Worm (Caenorhabditis elegans) whole organism, late embryonic: ENCODE measurements around the gene T22F7.4.

Experiments used
- C08G9.2 ChIP-seq: sonication (generic microtip); optimal IDR thresholded peaks from 2 replicates; lab custom pipeline; 2016; ENCODE audit warnings: mild to moderate bottlenecking, missing genetic modification characterization, moderate library complexity, missing compliant biosample characterization
- C38D4.7 ChIP-seq: fragments of 200-800 bp; sonication (Bioruptor generic); optimal IDR thresholded peaks from 2 replicates; lab custom pipeline; 2018; ENCODE audit warnings: mild to moderate bottlenecking, missing genetic modification characterization, moderate library complexity, missing compliant biosample characterization
- K02D7.2 ChIP-seq: sonication (generic microtip); optimal IDR thresholded peaks from 2 replicates; lab custom pipeline; 2017; ENCODE audit warnings: mild to moderate bottlenecking, missing genetic modification characterization, missing compliant biosample characterization
- K09A11.1 ChIP-seq: sonication (generic microtip); optimal IDR thresholded peaks from 2 replicates; lab custom pipeline; 2017; ENCODE audit warnings: antibody characterized with exemption, mild to moderate bottlenecking, missing genetic modification characterization, missing compliant biosample characterization; ENCODE audit not compliant: insufficient read depth
- T23F11.4 ChIP-seq: fragments of 200-800 bp; sonication (Bioruptor generic); optimal IDR thresholded peaks from 2 replicates; lab custom pipeline; 2018; ENCODE audit warnings: mild to moderate bottlenecking, missing genetic modification characterization, missing compliant biosample characterization
- Y22D7AL.16 ChIP-seq: sonication (generic microtip); optimal IDR thresholded peaks from 2 replicates; lab custom pipeline; 2016; ENCODE audit warnings: missing genetic modification characterization, missing compliant biosample characterization
- ama-1 ChIP-seq: fragments of 150-350 bp; optimal IDR thresholded peaks from 2 replicates; lab custom pipeline; 2014
- ceh-14 ChIP-seq: sonication (generic microtip); optimal IDR thresholded peaks from 2 replicates; lab custom pipeline; 2016; ENCODE audit warnings: missing genotype, missing genetic modification characterization, missing compliant biosample characterization
- ceh-18 ChIP-seq: sonication (generic microtip); optimal IDR thresholded peaks from 2 replicates; lab custom pipeline; 2016; ENCODE audit warnings: missing genetic modification characterization, missing compliant biosample characterization
- ceh-22 ChIP-seq: sonication (generic microtip); optimal IDR thresholded peaks from 2 replicates; lab custom pipeline; 2017; ENCODE audit warnings: missing biosample characterization, missing genetic modification characterization
- ceh-31 ChIP-seq: sonication (generic microtip); optimal IDR thresholded peaks from 2 replicates; lab custom pipeline; 2016; ENCODE audit warnings: missing genetic modification characterization, missing compliant biosample characterization
- ceh-45 ChIP-seq: fragments of 200-800 bp; sonication (Bioruptor generic); IDR thresholded peaks from 2 replicates; pipeline ENCODE4 v1.3.6; 2022; ENCODE audit warnings: missing genetic modification reagents, missing genetic modification characterization, missing compliant biosample characterization
- ceh-48 ChIP-seq: sonication (generic microtip); optimal IDR thresholded peaks from 2 replicates; lab custom pipeline; 2016; ENCODE audit warnings: missing genetic modification characterization, inconsistent platforms, missing compliant biosample characterization
- ceh-6 ChIP-seq: fragments of 200-800 bp; sonication (Bioruptor generic); optimal IDR thresholded peaks from 2 replicates; lab custom pipeline; 2018; ENCODE audit warnings: mild to moderate bottlenecking, missing genetic modification characterization, missing compliant biosample characterization
- ceh-9 ChIP-seq: sonication (generic microtip); optimal IDR thresholded peaks from 2 replicates; lab custom pipeline; 2016; ENCODE audit warnings: mild to moderate bottlenecking, missing genetic modification characterization, inconsistent platforms, missing compliant biosample characterization
- dmd-4 ChIP-seq: sonication (generic microtip); optimal IDR thresholded peaks from 2 replicates; lab custom pipeline; 2016; ENCODE audit warnings: borderline replicate concordance, missing genetic modification characterization, missing compliant biosample characterization
- dve-1 ChIP-seq: sonication (generic microtip); optimal IDR thresholded peaks from 2 replicates; lab custom pipeline; 2017; ENCODE audit warnings: antibody characterized with exemption, mild to moderate bottlenecking, missing genetic modification characterization, missing compliant biosample characterization
- elt-2 ChIP-seq: sonication (generic microtip); optimal IDR thresholded peaks from 2 replicates; lab custom pipeline; 2016; ENCODE audit warnings: missing genetic modification reagents, missing genetic modification characterization, missing compliant biosample characterization
- ets-4 ChIP-seq: sonication (generic microtip); optimal IDR thresholded peaks from 2 replicates; lab custom pipeline; 2016; ENCODE audit warnings: missing genetic modification characterization, missing compliant biosample characterization
- fax-1 ChIP-seq: sonication (generic microtip); optimal IDR thresholded peaks from 2 replicates; lab custom pipeline; 2016; ENCODE audit warnings: missing genotype, missing genetic modification characterization, missing compliant biosample characterization
- fkh-10 ChIP-seq: fragments of 150-350 bp; optimal IDR thresholded peaks from 2 replicates; lab custom pipeline; 2014; ENCODE audit warnings: missing biosample characterization, missing genetic modification reagents, missing genetic modification characterization
- fkh-6 ChIP-seq: sonication (generic microtip); optimal IDR thresholded peaks from 2 replicates; lab custom pipeline; 2016; ENCODE audit warnings: missing genetic modification characterization, missing compliant biosample characterization
- hlh-13 ChIP-seq: fragments of 200-800 bp; sonication (Bioruptor generic); optimal IDR thresholded peaks from 2 replicates; lab custom pipeline; 2018; ENCODE audit warnings: mild to moderate bottlenecking, missing genetic modification characterization, missing compliant biosample characterization
- hlh-15 ChIP-seq: sonication (generic microtip); optimal IDR thresholded peaks from 2 replicates; lab custom pipeline; 2016; ENCODE audit warnings: missing genetic modification characterization, missing compliant biosample characterization
- hlh-30 ChIP-seq: sonication (generic microtip); optimal IDR thresholded peaks from 2 replicates; lab custom pipeline; 2017; ENCODE audit warnings: antibody characterized with exemption, missing genetic modification characterization, missing compliant biosample characterization; ENCODE audit not compliant: insufficient read depth
- hlh-8 ChIP-seq: sonication (generic microtip); optimal IDR thresholded peaks from 2 replicates; lab custom pipeline; 2016; ENCODE audit warnings: missing genotype, missing genetic modification characterization, missing compliant biosample characterization
- lim-6 ChIP-seq: sonication (generic microtip); optimal IDR thresholded peaks from 2 replicates; lab custom pipeline; 2016; ENCODE audit warnings: missing genetic modification characterization, missing compliant biosample characterization
- lin-11 ChIP-seq: fragments of 200-800 bp; sonication (Bioruptor generic); optimal IDR thresholded peaks from 2 replicates; lab custom pipeline; 2018; ENCODE audit warnings: mild to moderate bottlenecking, missing genetic modification characterization, missing compliant biosample characterization
- mec-3 ChIP-seq: sonication (generic microtip); optimal IDR thresholded peaks from 2 replicates; lab custom pipeline; 2016; ENCODE audit warnings: borderline replicate concordance, missing genetic modification characterization, missing compliant biosample characterization
- nfya-1 ChIP-seq: sonication (generic microtip); optimal IDR thresholded peaks from 2 replicates; lab custom pipeline; 2017; ENCODE audit warnings: missing genetic modification characterization, mild to moderate bottlenecking, missing compliant biosample characterization, antibody characterized with exemption, moderate library complexity
- nhr-11 ChIP-seq: fragments of 150-350 bp; optimal IDR thresholded peaks from 2 replicates; lab custom pipeline; 2014; ENCODE audit warnings: missing biosample characterization, missing genetic modification characterization
- npax-4 ChIP-seq: sonication (generic microtip); optimal IDR thresholded peaks from 2 replicates; lab custom pipeline; 2016; ENCODE audit warnings: missing genetic modification characterization, missing compliant biosample characterization
- pag-3 ChIP-seq: sonication (generic microtip); optimal IDR thresholded peaks from 2 replicates; lab custom pipeline; 2016; ENCODE audit warnings: missing compliant biosample characterization, missing genetic modification characterization, borderline replicate concordance
- pros-1 ChIP-seq: fragments of 150-350 bp; optimal IDR thresholded peaks from 2 replicates; lab custom pipeline; 2014; ENCODE audit warnings: missing biosample characterization, missing genetic modification reagents, missing genetic modification characterization
- ref-2 ChIP-seq: sonication (generic microtip); optimal IDR thresholded peaks from 2 replicates; lab custom pipeline; 2016; ENCODE audit warnings: missing genetic modification characterization, missing compliant biosample characterization
- rnt-1 ChIP-seq: sonication (generic microtip); optimal IDR thresholded peaks from 2 replicates; lab custom pipeline; 2016; ENCODE audit warnings: missing genetic modification characterization, missing compliant biosample characterization
- sox-2 ChIP-seq: fragments of 200-800 bp; sonication (Bioruptor generic); IDR thresholded peaks from 2 replicates; pipeline ENCODE4 v1.3.6; 2022; ENCODE audit warnings: missing genetic modification reagents, missing genetic modification characterization, missing compliant biosample characterization
- sox-4 ChIP-seq: sonication (generic microtip); optimal IDR thresholded peaks from 2 replicates; lab custom pipeline; 2017; ENCODE audit warnings: mild to moderate bottlenecking, missing genetic modification characterization, inconsistent platforms, missing compliant biosample characterization
- syd-9 ChIP-seq: sonication (generic microtip); optimal IDR thresholded peaks from 2 replicates; lab custom pipeline; 2016; ENCODE audit warnings: mild to moderate bottlenecking, missing genetic modification characterization, moderate library complexity, missing compliant biosample characterization
- unc-42 ChIP-seq: sonication (generic microtip); optimal IDR thresholded peaks from 2 replicates; lab custom pipeline; 2016; ENCODE audit warnings: missing genotype, missing genetic modification characterization, missing compliant biosample characterization
- unc-86 ChIP-seq: sonication (generic microtip); optimal IDR thresholded peaks from 2 replicates; lab custom pipeline; 2016; ENCODE audit warnings: missing genetic modification characterization, missing compliant biosample characterization

T22F7.4 gene

DNA sequence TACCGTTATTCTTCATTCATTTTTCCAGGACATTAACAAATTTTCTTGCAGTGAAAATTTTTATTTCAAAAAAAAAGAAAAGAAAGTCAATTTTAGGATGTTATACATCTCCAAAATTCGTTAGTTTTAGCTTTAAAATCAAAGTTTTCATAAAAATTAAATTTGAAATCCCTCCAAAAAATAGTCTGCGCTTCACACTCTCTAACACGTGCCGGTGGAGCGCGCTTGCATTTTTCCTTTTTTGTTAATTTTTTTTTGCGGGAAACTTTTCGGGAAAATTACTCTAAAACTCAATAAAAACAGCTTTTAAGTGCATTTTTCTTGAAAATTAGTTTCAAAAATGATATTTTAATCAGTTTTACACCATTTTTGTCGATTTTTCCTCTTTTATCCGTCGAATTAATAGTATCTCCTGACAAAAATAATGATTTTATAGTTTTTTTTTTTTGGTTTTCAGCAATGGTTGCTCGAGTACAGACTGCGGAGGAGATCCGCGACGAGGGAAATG is 35.6 kb downstream of the T22F7.4 start, which contains the start of gene unc-45:
unc-45 (plus strand) TSS at position 458 of the 508 bp plus-strand sequence.
- no peak for TF ChIP-seq elt-2
- peak; percentile 23 for TF ChIP-seq unc-42 (tag; lab: Kevin White, UChicago)
- TF ChIP-seq pag-3 (tag; lab: Kevin White, UChicago), result no peak
- TF ChIP-seq, all 69 proteins: peak for 1

DNA sequence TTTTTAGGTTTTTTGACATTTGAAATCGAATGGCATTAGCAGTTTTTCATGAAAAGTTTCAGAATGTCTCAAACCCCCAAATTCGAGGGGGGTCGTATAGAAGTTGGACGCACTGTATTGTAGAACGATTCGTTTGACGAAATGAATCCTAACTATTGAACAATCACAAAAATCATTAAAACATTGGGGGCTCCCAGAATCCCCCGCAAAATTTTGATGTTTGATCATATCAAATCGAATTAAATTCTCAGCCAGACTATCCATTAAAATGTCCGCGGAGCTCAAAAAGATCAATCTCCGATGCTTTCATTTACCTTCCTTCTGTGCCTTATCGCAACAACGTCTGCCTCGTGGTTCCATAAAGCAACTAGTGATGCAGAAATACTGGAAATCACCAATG is 38.3 kb downstream of the T22F7.4 start, which contains the start of gene F30H5.5:
F30H5.5 (plus strand) TSS at position 301 of the 400 bp plus-strand sequence.
- TF ChIP-seq lin-11 (no peak), hlh-15 (tag; lab: Kevin White, UChicago) (no peak), hlh-30 (tag; lab: Kevin White, UChicago) (no peak), ceh-18 (no peak), fkh-10 (GFP tag; lab: Kevin White, UChicago) (no peak), rnt-1 (tag; lab: Kevin White, UChicago) (no peak), ets-4 (tag; lab: Kevin White, UChicago) (no peak), Y22D7AL.16 (no peak), unc-42 (tag; lab: Kevin White, UChicago) (no peak)

DNA sequence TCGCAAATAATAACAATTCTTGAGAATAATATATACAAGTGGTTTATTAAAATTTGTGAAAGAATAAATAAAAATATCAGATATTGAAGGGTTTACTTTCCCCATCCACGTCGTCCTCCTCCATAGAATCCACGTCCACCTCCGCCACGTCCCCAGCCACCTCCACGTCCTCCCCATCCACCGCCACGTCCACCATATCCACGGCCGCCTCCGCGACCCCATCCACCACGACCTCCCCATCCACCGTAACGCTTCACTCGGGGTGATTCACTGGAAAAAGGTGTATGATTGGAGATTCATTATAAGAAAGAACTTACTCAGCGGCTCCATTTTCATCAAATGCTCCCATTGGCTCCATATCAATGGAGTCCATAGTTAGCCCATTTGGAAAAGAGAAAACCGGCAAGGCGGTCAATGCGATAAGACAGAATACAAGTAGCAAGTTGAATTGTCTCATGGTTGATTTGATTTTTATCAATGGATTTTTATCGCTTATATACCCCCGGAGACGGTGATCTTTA is 40.6 kb downstream of the T22F7.4 start, which contains the start of gene nlp-32:
nlp-32 (minus strand) TSS at position 471 of the 521 bp plus-strand sequence.
- TF ChIP-seq nhr-11, result no peak
- TF ChIP-seq K09A11.1 (tag; lab: Kevin White, UChicago), result no peak
- no peak for TF ChIP-seq syd-9 (tag; lab: Kevin White, UChicago)
- TF ChIP-seq hlh-30 (tag; lab: Kevin White, UChicago), result no peak
- TF ChIP-seq lim-6 (tag; lab: Kevin White, UChicago), result no peak
- TF ChIP-seq fkh-6 (tag; lab: Kevin White, UChicago), result no peak
- no peak for TF ChIP-seq ceh-22 (tag; lab: Kevin White, UChicago)
- TF ChIP-seq T23F11.4 (GFP tag; lab: Kevin White, UChicago), result no peak
- no peak for TF ChIP-seq ceh-14
- TF ChIP-seq ceh-18, result no peak
- no peak for TF ChIP-seq hlh-8 (tag; lab: Kevin White, UChicago)
- TF ChIP-seq ama-1 (lab: Kevin White, UChicago), result no peak
- no peak for TF ChIP-seq hlh-13 (GFP tag; lab: Kevin White, UChicago)
- no peak for TF ChIP-seq ceh-48
- no peak for TF ChIP-seq npax-4
- TF ChIP-seq, all 69 proteins: peak for 0

DNA sequence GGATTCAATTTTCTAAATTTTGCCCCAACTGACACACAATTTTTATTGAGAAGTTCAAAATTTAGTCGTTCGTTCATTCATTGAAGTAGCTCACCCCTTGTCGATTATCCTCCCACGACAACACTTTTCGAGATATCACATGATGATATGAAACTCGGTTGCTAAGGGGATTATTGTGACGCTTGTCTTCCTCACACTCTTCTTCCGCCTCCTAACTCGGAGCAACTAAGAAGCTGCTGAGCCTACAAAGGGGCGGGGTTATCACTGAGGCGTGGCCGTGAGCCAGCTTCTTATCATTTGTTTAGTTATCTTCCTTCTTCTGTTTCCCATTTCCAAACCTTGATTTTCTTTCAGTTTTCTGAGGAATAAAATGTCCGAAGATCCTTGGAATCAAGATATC is 43.2 kb downstream of the T22F7.4 start, which contains the start of gene F10C5.3:
F10C5.3 (plus strand) TSS at position 313 of the 400 bp plus-strand sequence.
- TF ChIP-seq ceh-9 (tag; lab: Kevin White, UChicago) (no peak), elt-2 (no peak), ceh-6 (GFP tag; lab: Kevin White, UChicago) (no peak), ceh-31 (no peak), rnt-1 (tag; lab: Kevin White, UChicago) (no peak), ceh-48 (no peak), sox-4 (tag; lab: Kevin White, UChicago) (no peak), dmd-4 (tag; lab: Kevin White, UChicago) (no peak), ref-2 (no peak), C38D4.7 (GFP tag; lab: Kevin White, UChicago) (no peak), ama-1 (lab: Kevin White, UChicago) (no peak), fax-1 (tag; lab: Kevin White, UChicago) (no peak), nfya-1 (tag; lab: Kevin White, UChicago) (no peak)

- TF ChIP-seq lin-11 (no peak), C38D4.7 (GFP tag; lab: Kevin White, UChicago) (no peak), ceh-6 (GFP tag; lab: Kevin White, UChicago) (no peak), dve-1 (tag; lab: Kevin White, UChicago) (no peak), nhr-11 (no peak), K02D7.2 (tag; lab: Kevin White, UChicago) (no peak), ref-2 (no peak), unc-86 (tag; lab: Kevin White, UChicago) (no peak), C08G9.2 (no peak), ceh-45 (GFP tag; lab: Robert Waterston, UW) (no peak), ceh-18 (no peak), pros-1 (no peak), sox-2 (GFP tag; lab: Robert Waterston, UW) (no peak), mec-3 (tag; lab: Kevin White, UChicago) (no peak), ets-4 (tag; lab: Kevin White, UChicago) (no peak), hlh-15 (tag; lab: Kevin White, UChicago) (no peak), hlh-13 (GFP tag; lab: Kevin White, UChicago) (no peak)
Observed at ce11 chrIII:482739-483138, 44.0 kb downstream of the T22F7.4 start.
